Fruit fly (Drosophila melanogaster) whole organism: ENCODE measurements around the gene CG34180.
A peak's percentile ranks its signal among the peaks of the same experiment; 100 is the strongest.

ENCODE experiments used
- CG8478 ChIP-seq: fragments of >200 bp; optimal IDR thresholded peaks from 2 replicates; lab custom pipeline; 2018; ENCODE audit warnings: inconsistent platforms
- Dll ChIP-seq: fragments of >200 bp; optimal IDR thresholded peaks from 2 replicates; lab custom pipeline; 2017
- EcR ChIP-seq, 2 experiments: fragments of >200 bp; optimal IDR thresholded peaks; 2 replicates each; lab custom pipeline; 2017; ENCODE audit warnings: missing biosample characterization in 2 of 2, missing genetic modification characterization in 2 of 2, missing genetic modification reagents in 2 of 2
- pan ChIP-seq: fragments of >200 bp; optimal IDR thresholded peaks from 2 replicates; lab custom pipeline; 2017
- psq ChIP-seq: fragments of >200 bp; optimal IDR thresholded peaks from 2 replicates; lab custom pipeline; 2017
- usp ChIP-seq: fragments of >200 bp; optimal IDR thresholded peaks from 2 replicates; lab custom pipeline; 2017; ENCODE audit warnings: missing biosample characterization, missing genetic modification characterization, mixed read lengths

- TF ChIP-seq pan (lab: Kevin White, UChicago) = no peak
- TF ChIP-seq psq (lab: Kevin White, UChicago) = no peak
- TF ChIP-seq usp (GFP tag; lab: Kevin White, UChicago) = no peak
- no peak for TF ChIP-seq CG8478 (lab: Kevin White, UChicago)
- no peak for TF ChIP-seq Dll (lab: Kevin White, UChicago)
- peak in 1 of 2 experiments; percentile 55 for TF ChIP-seq EcR (GFP tag; optimal IDR thresholded peaks at IDR 0.05; lab: Kevin White, UChicago)
Observed at dm6 chr2L:6087685-6088084, 27.4 kb downstream of the CG34180 start.
